Worm (Caenorhabditis elegans) whole organism, late embryonic: ENCODE results near the gene F40A3.6.

ENCODE experiments used
- F13H6.1 ChIP-seq: sonication (generic microtip); optimal IDR thresholded peaks from 2 replicates; lab custom pipeline; 2016; ENCODE audit warnings: missing genetic modification characterization, missing compliant biosample characterization
- Y22D7AL.16 ChIP-seq: sonication (generic microtip); optimal IDR thresholded peaks from 2 replicates; lab custom pipeline; 2016; ENCODE audit warnings: missing genetic modification characterization, missing compliant biosample characterization
- ama-1 ChIP-seq: fragments of 150-350 bp; optimal IDR thresholded peaks from 2 replicates; lab custom pipeline; 2014
- ceh-18 ChIP-seq: sonication (generic microtip); optimal IDR thresholded peaks from 2 replicates; lab custom pipeline; 2016; ENCODE audit warnings: missing genetic modification characterization, missing compliant biosample characterization
- ceh-31 ChIP-seq: sonication (generic microtip); optimal IDR thresholded peaks from 2 replicates; lab custom pipeline; 2016; ENCODE audit warnings: missing genetic modification characterization, missing compliant biosample characterization
- ceh-6 ChIP-seq: fragments of 200-800 bp; sonication (Bioruptor generic); optimal IDR thresholded peaks from 2 replicates; lab custom pipeline; 2018; ENCODE audit warnings: mild to moderate bottlenecking, missing genetic modification characterization, missing compliant biosample characterization
- ceh-9 ChIP-seq: sonication (generic microtip); optimal IDR thresholded peaks from 2 replicates; lab custom pipeline; 2016; ENCODE audit warnings: mild to moderate bottlenecking, missing genetic modification characterization, inconsistent platforms, missing compliant biosample characterization
- hlh-30 ChIP-seq: sonication (generic microtip); optimal IDR thresholded peaks from 2 replicates; lab custom pipeline; 2017; ENCODE audit warnings: antibody characterized with exemption, missing genetic modification characterization, missing compliant biosample characterization; ENCODE audit not compliant: insufficient read depth
- lin-11 ChIP-seq: fragments of 200-800 bp; sonication (Bioruptor generic); optimal IDR thresholded peaks from 2 replicates; lab custom pipeline; 2018; ENCODE audit warnings: mild to moderate bottlenecking, missing genetic modification characterization, missing compliant biosample characterization
- nhr-11 ChIP-seq: fragments of 150-350 bp; optimal IDR thresholded peaks from 2 replicates; lab custom pipeline; 2014; ENCODE audit warnings: missing biosample characterization, missing genetic modification characterization
- pqm-1 ChIP-seq: sonication (generic microtip); optimal IDR thresholded peaks from 2 replicates; lab custom pipeline; 2016; ENCODE audit warnings: missing genetic modification characterization, missing compliant biosample characterization
- pros-1 ChIP-seq: fragments of 150-350 bp; optimal IDR thresholded peaks from 2 replicates; lab custom pipeline; 2014; ENCODE audit warnings: missing biosample characterization, missing genetic modification reagents, missing genetic modification characterization
- rnt-1 ChIP-seq: sonication (generic microtip); optimal IDR thresholded peaks from 2 replicates; lab custom pipeline; 2016; ENCODE audit warnings: missing genetic modification characterization, missing compliant biosample characterization
- tbx-2 ChIP-seq: sonication (generic microtip); optimal IDR thresholded peaks from 2 replicates; lab custom pipeline; 2016; ENCODE audit warnings: missing genetic modification characterization, missing compliant biosample characterization

ce11 chrV:7904389-7904788 is 10.7 kb upstream of the F40A3.6 start:
- TF ChIP-seq rnt-1 (tag; lab: Kevin White, UChicago) = no peak
- no peak for TF ChIP-seq pqm-1 (tag; lab: Kevin White, UChicago)
- TF ChIP-seq ceh-9 (tag; lab: Kevin White, UChicago) = no peak
- no peak for TF ChIP-seq ceh-18 (tag; lab: Kevin White, UChicago)
- no peak for TF ChIP-seq ceh-6
- no peak for TF ChIP-seq lin-11 (tag; lab: Kevin White, UChicago)
- TF ChIP-seq ceh-31 (tag; lab: Kevin White, UChicago) = no peak
- TF ChIP-seq tbx-2 (tag; lab: Kevin White, UChicago) = no peak
- no peak for TF ChIP-seq hlh-30
- TF ChIP-seq ama-1 (lab: Kevin White, UChicago) = no peak
- no peak for TF ChIP-seq Y22D7AL.16 (tag; lab: Kevin White, UChicago)
- no peak for TF ChIP-seq F13H6.1 (tag; lab: Kevin White, UChicago)
- no peak for TF ChIP-seq pros-1
- no peak for TF ChIP-seq nhr-11
